Fruit fly (Drosophila melanogaster) whole organism, wandering third instar larva: ENCODE data around the gene CG18301.

Experiments used
- Dfd ChIP-seq: fragments of >200 bp; optimal IDR thresholded peaks from 2 replicates; lab custom pipeline; 2017; ENCODE audit warnings: missing biosample characterization, missing genetic modification characterization
- Hr78 ChIP-seq: fragments of >200 bp; optimal IDR thresholded peaks from 2 replicates; lab custom pipeline; 2017; ENCODE audit warnings: missing biosample characterization, missing genetic modification characterization
- Hr83 ChIP-seq: fragments of 200-300 bp; sonication (Bioruptor generic); optimal IDR thresholded peaks from 2 replicates; lab custom pipeline; 2016; ENCODE audit warnings: missing biosample characterization, mild to moderate bottlenecking, missing genetic modification characterization, moderate library complexity; ENCODE audit not compliant: poor library complexity, severe bottlenecking
- Mio ChIP-seq: sonication (Bioruptor generic); optimal IDR thresholded peaks from 2 replicates; lab custom pipeline; 2016; ENCODE audit warnings: missing biosample characterization, missing genetic modification characterization
- h ChIP-seq: fragments of 200-800 bp; sonication (Bioruptor generic); optimal IDR thresholded peaks from 3 replicates; lab custom pipeline; 2016; ENCODE audit warnings: missing biosample characterization, mild to moderate bottlenecking, missing genetic modification characterization

- no peak for TF ChIP-seq Dfd (GFP tag; lab: Kevin White, UChicago)
- no peak for TF ChIP-seq Hr78
- TF ChIP-seq Mio (GFP tag; lab: Kevin White, UChicago): no peak
- no peak for TF ChIP-seq h (GFP tag; lab: Kevin White, UChicago)
- TF ChIP-seq Hr83: no peak
Measured at dm6 chr2L:10500309-10500974, 31.2 kb upstream of the CG18301 start.
